Worm (Caenorhabditis elegans): ENCODE results near the gene med-2.

DNA sequence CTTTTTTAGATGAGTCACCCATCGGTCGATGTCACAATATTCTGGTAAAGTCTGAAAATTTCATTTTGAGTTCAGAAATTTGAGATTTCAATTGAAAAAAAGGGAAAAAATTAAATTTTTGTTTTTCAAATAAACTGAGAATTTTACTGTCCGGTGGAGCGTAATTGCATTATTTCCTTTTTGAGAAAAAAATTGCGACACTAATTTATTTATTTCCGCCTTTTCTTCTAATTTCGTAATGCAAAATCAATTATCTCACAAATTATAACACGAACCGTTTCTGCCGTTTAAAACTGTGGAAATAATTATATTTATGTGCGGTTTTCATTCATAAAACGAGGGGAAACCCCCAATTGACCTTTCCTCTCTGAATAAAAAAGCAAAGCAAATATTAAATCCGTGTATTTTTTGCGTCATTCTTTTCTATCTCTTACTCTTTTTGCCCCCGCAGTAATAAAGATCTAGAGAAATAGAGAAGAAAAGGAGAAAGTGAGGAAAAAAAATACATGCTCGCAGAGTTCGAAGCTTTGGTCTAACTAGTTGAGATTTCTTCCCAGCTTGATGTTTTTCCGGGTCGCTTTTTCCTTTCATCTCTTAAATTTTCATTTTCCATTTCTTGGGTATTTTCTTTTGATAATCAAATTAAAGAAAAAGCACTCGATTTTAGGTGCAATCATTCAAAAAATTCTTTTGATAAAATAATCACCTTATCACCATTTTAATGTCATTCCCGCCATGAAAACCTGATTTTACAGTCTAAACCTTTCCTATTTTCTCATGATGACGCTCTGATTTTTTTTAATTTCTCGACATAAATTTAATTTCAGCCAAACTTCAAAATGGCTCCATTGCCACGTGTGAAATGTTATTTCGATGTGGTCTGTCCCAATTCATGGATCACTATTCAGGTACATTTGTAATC lies 19.0 kb downstream of the med-2 start, which contains the start of the genes brc-2 and T07E3.3:
- TF ChIP-seq nhr-11 (tag; optimal IDR thresholded peaks at IDR 0.05) (no peak), pqm-1 (tag; optimal IDR thresholded peaks at IDR 0.05) (no peak), ama-1 (optimal IDR thresholded peaks at IDR 0.05) (no peak), ttx-3 (tag; optimal IDR thresholded peaks at IDR 0.05) (no peak), pros-1 (tag; optimal IDR thresholded peaks at IDR 0.05) (no peak)
